Fruit fly (Drosophila melanogaster): Measurements from ENCODE around the gene CG33500.

DNA sequence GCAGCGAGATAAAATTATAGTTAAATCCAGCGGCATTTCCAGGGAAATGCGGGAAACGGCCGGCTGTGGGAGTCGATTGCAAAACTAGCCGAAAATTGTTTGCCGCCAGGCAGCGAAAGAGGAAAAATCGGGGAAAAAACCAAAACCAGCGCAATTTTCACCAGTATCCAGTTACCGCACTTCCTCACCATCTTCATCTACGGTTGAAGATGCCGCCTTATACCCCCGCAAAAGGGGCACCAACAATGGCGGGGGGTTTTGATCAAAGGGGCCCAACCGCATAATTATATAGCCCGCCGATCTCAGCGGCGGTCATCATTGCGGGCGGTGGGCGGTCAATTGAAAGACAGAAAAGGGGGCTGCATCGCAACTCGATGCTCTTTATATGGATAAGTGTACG is 39.6 kb downstream of the CG33500 start:
- TF ChIP-seq EcR (GFP tag; optimal IDR thresholded peaks at IDR 0.05) (no peak), CG4496 (GFP tag; IDR thresholded peaks at IDR 0.05) (no peak), CG14655 (GFP tag; optimal IDR thresholded peaks at IDR 0.05) (no peak), CG17806 (tag; optimal IDR thresholded peaks at IDR 0.05) (no peak), CG10348 (GFP tag; IDR thresholded peaks at IDR 0.05) (no peak)
